Fruit fly (Drosophila melanogaster) whole organism: ENCODE measurements around the gene Dph1.

Experiments used
- CG8478 ChIP-seq: fragments of >200 bp; optimal IDR thresholded peaks from 2 replicates; lab custom pipeline; 2018; ENCODE audit warnings: inconsistent platforms
- psq ChIP-seq: fragments of >200 bp; optimal IDR thresholded peaks from 2 replicates; lab custom pipeline; 2017

DNA sequence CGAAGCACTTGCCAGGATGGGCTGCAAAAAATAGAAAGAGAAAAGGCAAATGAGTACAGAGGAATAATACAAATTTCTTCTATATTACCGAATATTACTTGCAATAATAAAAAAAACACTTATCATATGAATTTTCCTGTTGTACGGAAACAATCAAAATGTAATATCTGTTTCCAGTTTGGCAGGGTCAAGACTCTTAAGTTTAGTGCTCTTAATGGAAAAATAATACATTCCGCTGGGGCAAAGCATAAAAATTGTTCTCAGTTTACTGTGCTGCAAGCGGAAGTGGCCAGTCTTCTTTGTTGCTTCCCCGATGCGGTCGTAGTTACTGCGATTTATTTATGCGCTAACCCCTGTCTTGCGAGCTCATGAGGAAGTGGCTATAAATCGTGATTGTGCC, 16.1 kb upstream of the Dph1 start:
- TF ChIP-seq psq (lab: Kevin White, UChicago) (no peak), CG8478 (lab: Kevin White, UChicago) (no peak)
